Worm (Caenorhabditis elegans) whole organism, late embryonic: ENCODE data around the gene nekl-4.

ENCODE experiments used
- C08G9.2 ChIP-seq: sonication (generic microtip); optimal IDR thresholded peaks from 2 replicates; lab custom pipeline; 2016; ENCODE audit warnings: mild to moderate bottlenecking, missing genetic modification characterization, moderate library complexity, missing compliant biosample characterization
- C38D4.7 ChIP-seq: fragments of 200-800 bp; sonication (Bioruptor generic); optimal IDR thresholded peaks from 2 replicates; lab custom pipeline; 2018; ENCODE audit warnings: mild to moderate bottlenecking, missing genetic modification characterization, moderate library complexity, missing compliant biosample characterization
- K09A11.1 ChIP-seq: sonication (generic microtip); optimal IDR thresholded peaks from 2 replicates; lab custom pipeline; 2017; ENCODE audit warnings: antibody characterized with exemption, mild to moderate bottlenecking, missing genetic modification characterization, missing compliant biosample characterization; ENCODE audit not compliant: insufficient read depth
- T23F11.4 ChIP-seq: fragments of 200-800 bp; sonication (Bioruptor generic); optimal IDR thresholded peaks from 2 replicates; lab custom pipeline; 2018; ENCODE audit warnings: mild to moderate bottlenecking, missing genetic modification characterization, missing compliant biosample characterization
- ama-1 ChIP-seq: fragments of 150-350 bp; optimal IDR thresholded peaks from 2 replicates; lab custom pipeline; 2014
- ceh-30 ChIP-seq: fragments of 150-350 bp; optimal IDR thresholded peaks from 2 replicates; lab custom pipeline; 2014; ENCODE audit warnings: missing biosample characterization, missing genetic modification characterization
- ceh-31 ChIP-seq: sonication (generic microtip); optimal IDR thresholded peaks from 2 replicates; lab custom pipeline; 2016; ENCODE audit warnings: missing genetic modification characterization, missing compliant biosample characterization
- ceh-9 ChIP-seq: sonication (generic microtip); optimal IDR thresholded peaks from 2 replicates; lab custom pipeline; 2016; ENCODE audit warnings: mild to moderate bottlenecking, missing genetic modification characterization, inconsistent platforms, missing compliant biosample characterization
- che-1 ChIP-seq: sonication (generic microtip); optimal IDR thresholded peaks from 2 replicates; lab custom pipeline; 2016; ENCODE audit warnings: mild to moderate bottlenecking, missing genetic modification characterization, missing compliant biosample characterization
- dmd-4 ChIP-seq: sonication (generic microtip); optimal IDR thresholded peaks from 2 replicates; lab custom pipeline; 2016; ENCODE audit warnings: borderline replicate concordance, missing genetic modification characterization, missing compliant biosample characterization
- dve-1 ChIP-seq: sonication (generic microtip); optimal IDR thresholded peaks from 2 replicates; lab custom pipeline; 2017; ENCODE audit warnings: antibody characterized with exemption, mild to moderate bottlenecking, missing genetic modification characterization, missing compliant biosample characterization
- elt-4 ChIP-seq: sonication (generic microtip); optimal IDR thresholded peaks from 2 replicates; lab custom pipeline; 2016; ENCODE audit warnings: missing genetic modification characterization, missing compliant biosample characterization
- ets-4 ChIP-seq: sonication (generic microtip); optimal IDR thresholded peaks from 2 replicates; lab custom pipeline; 2016; ENCODE audit warnings: missing genetic modification characterization, missing compliant biosample characterization
- fax-1 ChIP-seq: sonication (generic microtip); optimal IDR thresholded peaks from 2 replicates; lab custom pipeline; 2016; ENCODE audit warnings: missing genotype, missing genetic modification characterization, missing compliant biosample characterization
- fkh-10 ChIP-seq: fragments of 150-350 bp; optimal IDR thresholded peaks from 2 replicates; lab custom pipeline; 2014; ENCODE audit warnings: missing biosample characterization, missing genetic modification reagents, missing genetic modification characterization
- fkh-6 ChIP-seq: sonication (generic microtip); optimal IDR thresholded peaks from 2 replicates; lab custom pipeline; 2016; ENCODE audit warnings: missing genetic modification characterization, missing compliant biosample characterization
- hlh-13 ChIP-seq: fragments of 200-800 bp; sonication (Bioruptor generic); optimal IDR thresholded peaks from 2 replicates; lab custom pipeline; 2018; ENCODE audit warnings: mild to moderate bottlenecking, missing genetic modification characterization, missing compliant biosample characterization
- hlh-15 ChIP-seq: sonication (generic microtip); optimal IDR thresholded peaks from 2 replicates; lab custom pipeline; 2016; ENCODE audit warnings: missing genetic modification characterization, missing compliant biosample characterization
- hlh-6 ChIP-seq: sonication (generic microtip); optimal IDR thresholded peaks from 2 replicates; lab custom pipeline; 2016; ENCODE audit warnings: missing genotype, missing genetic modification characterization, missing compliant biosample characterization
- lim-6 ChIP-seq: sonication (generic microtip); optimal IDR thresholded peaks from 2 replicates; lab custom pipeline; 2016; ENCODE audit warnings: missing genetic modification characterization, missing compliant biosample characterization
- lin-11 ChIP-seq: fragments of 200-800 bp; sonication (Bioruptor generic); optimal IDR thresholded peaks from 2 replicates; lab custom pipeline; 2018; ENCODE audit warnings: mild to moderate bottlenecking, missing genetic modification characterization, missing compliant biosample characterization
- madf-2 ChIP-seq: sonication (generic microtip); optimal IDR thresholded peaks from 2 replicates; lab custom pipeline; 2017; ENCODE audit warnings: missing genetic modification characterization, missing compliant biosample characterization
- mec-3 ChIP-seq: sonication (generic microtip); optimal IDR thresholded peaks from 2 replicates; lab custom pipeline; 2016; ENCODE audit warnings: borderline replicate concordance, missing genetic modification characterization, missing compliant biosample characterization
- nfya-1 ChIP-seq: sonication (generic microtip); optimal IDR thresholded peaks from 2 replicates; lab custom pipeline; 2017; ENCODE audit warnings: missing genetic modification characterization, mild to moderate bottlenecking, missing compliant biosample characterization, antibody characterized with exemption, moderate library complexity
- nhr-232 ChIP-seq: sonication (generic microtip); optimal IDR thresholded peaks from 2 replicates; lab custom pipeline; 2016; ENCODE audit warnings: missing genetic modification characterization, missing compliant biosample characterization
- odd-2 ChIP-seq: sonication (generic microtip); optimal IDR thresholded peaks from 2 replicates; lab custom pipeline; 2017; ENCODE audit warnings: antibody characterized with exemption, mild to moderate bottlenecking, missing genetic modification characterization, missing compliant biosample characterization
- pag-3 ChIP-seq: sonication (generic microtip); optimal IDR thresholded peaks from 2 replicates; lab custom pipeline; 2016; ENCODE audit warnings: missing compliant biosample characterization, missing genetic modification characterization, borderline replicate concordance
- pat-9 ChIP-seq: fragments of 200-800 bp; sonication (Bioruptor generic); optimal IDR thresholded peaks from 2 replicates; lab custom pipeline; 2018; ENCODE audit warnings: mild to moderate bottlenecking, missing genetic modification characterization, moderate library complexity, missing compliant biosample characterization
- pqm-1 ChIP-seq: sonication (generic microtip); optimal IDR thresholded peaks from 2 replicates; lab custom pipeline; 2016; ENCODE audit warnings: missing genetic modification characterization, missing compliant biosample characterization
- ref-2 ChIP-seq: sonication (generic microtip); optimal IDR thresholded peaks from 2 replicates; lab custom pipeline; 2016; ENCODE audit warnings: missing genetic modification characterization, missing compliant biosample characterization
- sox-2 ChIP-seq: fragments of 200-800 bp; sonication (Bioruptor generic); IDR thresholded peaks from 2 replicates; pipeline ENCODE4 v1.3.6; 2022; ENCODE audit warnings: missing genetic modification reagents, missing genetic modification characterization, missing compliant biosample characterization
- sox-4 ChIP-seq: sonication (generic microtip); optimal IDR thresholded peaks from 2 replicates; lab custom pipeline; 2017; ENCODE audit warnings: mild to moderate bottlenecking, missing genetic modification characterization, inconsistent platforms, missing compliant biosample characterization
- syd-9 ChIP-seq: sonication (generic microtip); optimal IDR thresholded peaks from 2 replicates; lab custom pipeline; 2016; ENCODE audit warnings: mild to moderate bottlenecking, missing genetic modification characterization, moderate library complexity, missing compliant biosample characterization
- zip-5 ChIP-seq: sonication (generic microtip); optimal IDR thresholded peaks from 2 replicates; lab custom pipeline; 2016; ENCODE audit warnings: missing genetic modification characterization, missing compliant biosample characterization
- ztf-16 ChIP-seq: sonication (generic microtip); optimal IDR thresholded peaks from 2 replicates; lab custom pipeline; 2017; ENCODE audit warnings: missing genetic modification characterization, missing compliant biosample characterization

The nekl-4 gene

DNA sequence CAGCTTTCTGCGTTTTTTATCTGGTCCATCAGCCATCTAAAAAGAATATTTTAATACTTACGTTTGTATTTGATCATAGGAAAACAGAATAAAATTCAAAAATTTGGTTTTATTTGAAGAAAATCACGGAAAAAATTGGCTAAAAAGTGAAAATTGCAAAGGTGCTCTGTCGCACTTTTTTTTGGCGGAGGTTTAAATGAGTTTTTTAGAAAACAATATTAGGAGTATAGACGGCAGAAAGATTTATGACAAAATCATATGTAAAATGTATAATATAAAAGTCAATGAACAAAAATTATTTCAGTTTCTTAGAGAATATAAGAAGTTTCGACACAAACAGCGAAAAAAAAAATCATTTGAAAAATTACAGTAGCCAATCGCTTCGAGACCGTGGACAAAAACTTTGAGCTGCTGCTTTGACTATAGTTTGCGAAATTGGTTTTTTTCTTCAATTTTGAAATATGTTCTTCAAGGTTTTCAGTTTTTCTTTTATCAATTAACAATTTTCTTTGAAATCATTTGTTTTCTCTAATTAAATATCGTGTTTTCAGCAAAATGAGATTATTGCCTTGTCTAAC, 33.5 kb downstream of the nekl-4 start, which contains the start of the genes R02F2.7 and R02F2.4:
Gene R02F2.7 (minus strand): TSS at position 36 of the 578 bp plus-strand sequence.
Gene R02F2.4 (plus strand): TSS at position 552 of the 578 bp plus-strand sequence.
- TF ChIP-seq che-1: no peak
- TF ChIP-seq ceh-9 (tag; lab: Kevin White, UChicago): no peak
- TF ChIP-seq K09A11.1: no peak
- no peak for TF ChIP-seq ref-2 (tag; lab: Kevin White, UChicago)
- no peak for TF ChIP-seq pat-9 (tag; lab: Kevin White, UChicago)
- TF ChIP-seq hlh-13 (GFP tag; lab: Kevin White, UChicago): no peak
- no peak for TF ChIP-seq C38D4.7 (GFP tag; lab: Kevin White, UChicago)

DNA sequence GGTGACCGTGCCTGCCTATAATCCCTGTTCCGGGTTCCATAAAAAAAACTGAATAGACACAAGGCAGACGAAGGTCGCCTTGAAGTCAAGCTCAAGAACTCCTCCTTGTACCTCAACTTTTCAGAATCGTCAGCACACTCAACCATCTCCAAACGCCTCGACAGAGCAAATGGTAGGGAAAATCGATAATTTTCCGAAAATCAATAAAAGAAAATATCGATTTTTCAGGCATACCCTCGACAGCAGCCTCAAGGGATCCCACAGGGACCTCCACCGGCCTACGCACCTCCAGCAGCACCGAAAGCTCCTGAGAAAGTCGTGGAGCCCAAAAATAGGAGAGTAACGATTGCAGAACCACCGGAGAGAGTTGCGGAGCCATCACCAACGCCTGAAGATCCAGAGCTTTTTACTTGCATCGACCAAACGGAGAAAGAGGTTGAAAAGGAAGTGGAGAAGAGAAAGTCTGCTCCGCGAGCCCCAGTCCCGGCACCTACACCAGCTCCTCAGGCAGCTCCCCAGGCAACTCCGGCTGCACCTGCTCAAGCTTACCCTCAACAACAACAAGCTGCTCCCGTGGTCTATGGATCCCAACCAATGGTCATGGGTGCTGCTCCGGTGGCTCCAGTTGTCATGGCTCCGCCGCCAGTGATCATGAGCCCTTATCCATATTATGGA, 37.7 kb downstream of the nekl-4 start:
- TF ChIP-seq ceh-31 (tag; lab: Kevin White, UChicago) (no peak), nfya-1 (no peak), mec-3 (no peak), fkh-10 (no peak), ztf-16 (tag; lab: Kevin White, UChicago) (no peak), hlh-15 (no peak), T23F11.4 (no peak), lim-6 (tag; lab: Kevin White, UChicago) (no peak), ceh-30 (tag; lab: Kevin White, UChicago) (no peak), ama-1 (no peak), fax-1 (tag; lab: Kevin White, UChicago) (no peak), hlh-6 (no peak), syd-9 (tag; lab: Kevin White, UChicago) (no peak), che-1 (no peak), fkh-6 (tag; lab: Kevin White, UChicago) (no peak), zip-5 (tag; lab: Kevin White, UChicago) (no peak)

DNA sequence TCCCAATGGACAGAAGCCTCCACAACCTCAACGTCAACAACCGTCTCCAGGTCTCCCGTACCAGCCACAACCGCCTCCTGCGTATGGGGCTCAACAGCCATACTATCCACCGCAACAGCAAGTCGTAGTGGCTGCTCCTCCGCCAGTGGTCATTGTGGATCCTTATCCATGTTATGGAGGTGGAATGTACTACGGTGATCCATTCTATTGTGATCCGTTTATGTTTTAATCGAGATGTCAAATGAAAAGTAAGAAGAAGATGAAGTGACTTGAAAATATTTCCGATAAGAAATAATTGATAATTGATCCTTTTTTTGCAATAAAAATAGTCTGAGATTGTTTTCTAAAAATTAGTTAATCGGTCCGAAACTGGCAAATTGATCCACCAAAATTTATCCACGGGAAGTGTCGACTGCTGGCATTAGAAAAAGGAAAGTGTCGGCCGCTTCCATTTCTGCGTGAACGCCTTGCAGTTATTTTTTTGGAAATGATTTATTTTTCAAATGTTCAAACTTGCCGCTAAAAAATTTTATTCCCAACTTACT, 38.4 kb downstream of the nekl-4 start, which contains the start of the genes R02F2.6 and R02F2.5:
Gene R02F2.6 (minus strand): TSS at position 101 of the 545 bp plus-strand sequence.
Gene R02F2.5 (plus strand): TSS at position 495 of the 545 bp plus-strand sequence.
- no peak for TF ChIP-seq dve-1 (tag; lab: Kevin White, UChicago)
- TF ChIP-seq nhr-232 (tag; lab: Kevin White, UChicago): no peak
- no peak for TF ChIP-seq sox-2 (GFP tag; lab: Robert Waterston, UW)
- TF ChIP-seq pag-3: no peak
- no peak for TF ChIP-seq zip-5 (tag; lab: Kevin White, UChicago)
- no peak for TF ChIP-seq C08G9.2 (tag; lab: Kevin White, UChicago)
- TF ChIP-seq T23F11.4: no peak
- TF ChIP-seq ceh-31 (tag; lab: Kevin White, UChicago): no peak
- TF ChIP-seq ets-4 (tag; lab: Kevin White, UChicago): no peak
- TF ChIP-seq fax-1 (tag; lab: Kevin White, UChicago): no peak
- TF ChIP-seq dmd-4 (tag; lab: Kevin White, UChicago): no peak
- no peak for TF ChIP-seq elt-4 (tag; lab: Kevin White, UChicago)
- TF ChIP-seq sox-4 (tag; lab: Kevin White, UChicago): no peak
- TF ChIP-seq madf-2 (tag; lab: Kevin White, UChicago): no peak
- TF ChIP-seq odd-2 (tag; lab: Kevin White, UChicago): no peak
- TF ChIP-seq syd-9 (tag; lab: Kevin White, UChicago): no peak
- no peak for TF ChIP-seq pqm-1 (tag; lab: Kevin White, UChicago)
- no peak for TF ChIP-seq ama-1
- TF ChIP-seq lin-11 (tag; lab: Kevin White, UChicago): no peak
- TF ChIP-seq, all 69 proteins: peak for 0
